Worm (Caenorhabditis elegans) whole organism, dauer: ENCODE measurements around the gene irld-66.

Experiments
- unc-62 ChIP-seq: sonication (generic microtip); optimal IDR thresholded peaks from 2 replicates; lab custom pipeline; 2017; ENCODE audit warnings: missing biosample characterization, missing genetic modification reagents, missing genetic modification characterization

Gene irld-66

ce11 chrII:2923617-2924016 is 17.0 kb downstream of the irld-66 start, which contains the start of gene ZK355.2:
TSS of gene ZK355.2 (plus strand) at chrII:2923917.
- no peak for TF ChIP-seq unc-62 (GFP tag; lab: Kevin White, UChicago)

- TF ChIP-seq unc-62 (GFP tag; lab: Kevin White, UChicago), result no peak
Observed at ce11 chrII:2922782-2923181, 17.9 kb downstream of the irld-66 start.

- TF ChIP-seq unc-62 (GFP tag; lab: Kevin White, UChicago), result no peak
Observed at ce11 chrII:2922359-2922758, 18.3 kb downstream of the irld-66 start.

- no peak for TF ChIP-seq unc-62 (GFP tag; lab: Kevin White, UChicago)
Observed at ce11 chrII:2921860-2922259, 18.8 kb downstream of the irld-66 start.

ce11 chrII:2920817-2921458 is 19.7 kb downstream of the irld-66 start:
- no peak for TF ChIP-seq unc-62 (GFP tag; lab: Kevin White, UChicago)

- no peak for TF ChIP-seq unc-62 (GFP tag; lab: Kevin White, UChicago)
Observed at ce11 chrII:2920234-2920633, 20.4 kb downstream of the irld-66 start.

- TF ChIP-seq unc-62 (GFP tag; lab: Kevin White, UChicago), result no peak
Observed at ce11 chrII:2919074-2919857, 21.4 kb downstream of the irld-66 start, which contains the start of the genes ncap-1 and Y110A2AR.1. TSS of gene ncap-1 (minus strand) at chrII:2919314. TSS of gene Y110A2AR.1 (plus strand) at chrII:2919710.

- TF ChIP-seq unc-62 (GFP tag; lab: Kevin White, UChicago), result no peak
Observed at ce11 chrII:2913505-2913904, 27.1 kb downstream of the irld-66 start, which contains the start of gene ubc-15. TSS of gene ubc-15 (minus strand) at chrII:2913605.

- TF ChIP-seq unc-62 (GFP tag; lab: Kevin White, UChicago), result no peak
Observed at ce11 chrII:2903748-2904147, 36.9 kb downstream of the irld-66 start.

- TF ChIP-seq unc-62 (GFP tag; lab: Kevin White, UChicago), result no peak
Observed at ce11 chrII:2901158-2901557, 39.5 kb downstream of the irld-66 start.

ce11 chrII:2900248-2900647 is 40.4 kb downstream of the irld-66 start, which contains the start of gene ubc-26:
TSS of gene ubc-26 (minus strand) at chrII:2900348.
- no peak for TF ChIP-seq unc-62 (GFP tag; lab: Kevin White, UChicago)

ce11 chrII:2894295-2894694 is 46.4 kb downstream of the irld-66 start, which contains the start of gene sqv-2:
TSS of gene sqv-2 (minus strand) at chrII:2894395.
- TF ChIP-seq unc-62 (GFP tag; lab: Kevin White, UChicago), result no peak

- no peak for TF ChIP-seq unc-62 (GFP tag; lab: Kevin White, UChicago)
Observed at ce11 chrII:2888957-2889630, 51.6 kb downstream of the irld-66 start, which contains the start of gene pinn-1. TSS of gene pinn-1 (minus strand) at chrII:2889007.
